Fruit fly (Drosophila melanogaster) whole organism, embryonic: ENCODE data around the gene Desi.

Experiments
- ATbp ChIP-seq: fragments of 200-800 bp; sonication (Bioruptor generic); optimal IDR thresholded peaks from 2 replicates; lab custom pipeline; 2017; ENCODE audit warnings: missing biosample characterization, mild to moderate bottlenecking, missing genetic modification characterization, missing genetic modification reagents
- Atf-2 ChIP-seq: fragments of 200-800 bp; sonication (Bioruptor generic); optimal IDR thresholded peaks from 2 replicates; lab custom pipeline; 2016; ENCODE audit warnings: missing biosample characterization, missing genetic modification characterization
- CG10147 ChIP-seq: fragments of 200-800 bp; sonication (Bioruptor generic); optimal IDR thresholded peaks from 2 replicates; lab custom pipeline; 2019; ENCODE audit warnings: missing biosample characterization, mild to moderate bottlenecking, missing genetic modification characterization, moderate library complexity
- CG11085 ChIP-seq: fragments of 200-800 bp; sonication (Bioruptor generic); IDR thresholded peaks from 2 replicates; pipeline ENCODE4 v1.3.6; 2022; ENCODE audit warnings: missing biosample characterization, missing genetic modification characterization
- CG11398 ChIP-seq: fragments of 200-800 bp; sonication (Bioruptor generic); optimal IDR thresholded peaks from 2 replicates; lab custom pipeline; 2016; ENCODE audit warnings: missing biosample characterization, missing genetic modification characterization
- CG13287 ChIP-seq: fragments of 200-800 bp; sonication (Bioruptor generic); IDR thresholded peaks from 2 replicates; pipeline ENCODE4 v1.3.6; 2022; ENCODE audit warnings: missing biosample characterization, missing genetic modification characterization; ENCODE audit not compliant: partially characterized antibody
- CG14441 ChIP-seq: fragments of 200-800 bp; sonication (Bioruptor generic); IDR thresholded peaks from 2 replicates; pipeline ENCODE4 v1.3.6; 2022; ENCODE audit warnings: missing biosample characterization, missing genetic modification characterization
- CG17568 ChIP-seq: fragments of 200-800 bp; sonication (Bioruptor generic); optimal IDR thresholded peaks from 2 replicates; lab custom pipeline; 2018; ENCODE audit warnings: missing biosample characterization, mild to moderate bottlenecking, missing genetic modification characterization, moderate library complexity
- CG3163 ChIP-seq: fragments of 200-800 bp; sonication (Bioruptor generic); optimal IDR thresholded peaks from 3 replicates; lab custom pipeline; 2016; ENCODE audit warnings: missing biosample characterization, missing genetic modification characterization
- CG32772 ChIP-seq: fragments of 200-800 bp; sonication (Bioruptor generic); IDR thresholded peaks from 2 replicates; pipeline ENCODE4 v1.3.6; 2022; ENCODE audit warnings: missing biosample characterization, missing genetic modification characterization
- CG3847 ChIP-seq: fragments of 200-800 bp; sonication (Bioruptor generic); IDR thresholded peaks from 2 replicates; pipeline ENCODE4 v1.3.6; 2022; ENCODE audit warnings: missing biosample characterization, missing genetic modification characterization
- CG4404 ChIP-seq: fragments of 200-800 bp; sonication (Bioruptor generic); IDR thresholded peaks from 2 replicates; pipeline ENCODE4 v1.3.6; 2022; ENCODE audit warnings: missing biosample characterization, missing genetic modification characterization
- CG4424 ChIP-seq: fragments of 200-800 bp; sonication (Bioruptor generic); optimal IDR thresholded peaks from 3 replicates; lab custom pipeline; 2016; ENCODE audit warnings: missing biosample characterization, missing genetic modification characterization
- CG4854 ChIP-seq: fragments of 200-800 bp; sonication (Bioruptor generic); optimal IDR thresholded peaks from 2 replicates; lab custom pipeline; 2016; ENCODE audit warnings: missing biosample characterization, missing genetic modification characterization, inconsistent platforms
- CG5245 ChIP-seq: fragments of 200-800 bp; sonication (Bioruptor generic); optimal IDR thresholded peaks from 3 replicates; lab custom pipeline; 2016; ENCODE audit warnings: missing biosample characterization, missing genetic modification characterization
- CG9932 ChIP-seq: fragments of 200-800 bp; sonication (Bioruptor generic); IDR thresholded peaks from 2 replicates; pipeline ENCODE4 v1.3.6; 2022; ENCODE audit warnings: missing biosample characterization, missing genetic modification characterization
- CTCF ChIP-seq: fragments of 200-800 bp; sonication (Bioruptor generic); optimal IDR thresholded peaks from 2 replicates; lab custom pipeline; 2017; ENCODE audit warnings: missing biosample characterization, mild to moderate bottlenecking, missing genetic modification characterization, moderate library complexity
- Dbx ChIP-seq: fragments of 200-800 bp; sonication (Bioruptor generic); IDR thresholded peaks from 3 replicates; pipeline ENCODE4 v1.3.6; 2022; ENCODE audit warnings: missing biosample characterization, missing genetic modification characterization
- Dll ChIP-seq: fragments of 200-800 bp; sonication (Bioruptor generic); IDR thresholded peaks from 4 replicates; pipeline ENCODE4 v1.3.6; 2022; ENCODE audit warnings: missing biosample characterization, missing genetic modification characterization; ENCODE audit not compliant: partially characterized antibody
- E2f1 ChIP-seq: fragments of 200-800 bp; sonication (Bioruptor generic); IDR thresholded peaks from 2 replicates; pipeline ENCODE4 v1.3.6; 2022; ENCODE audit warnings: missing biosample characterization, missing genetic modification characterization
- Elba2 ChIP-seq: fragments of 200-800 bp; sonication (Bioruptor generic); optimal IDR thresholded peaks from 3 replicates; lab custom pipeline; 2016; ENCODE audit warnings: missing biosample characterization, missing genetic modification characterization
- Gsc ChIP-seq: fragments of 200-800 bp; sonication (Bioruptor generic); IDR thresholded peaks from 2 replicates; pipeline ENCODE4 v1.3.6; 2022; ENCODE audit warnings: missing biosample characterization, missing genetic modification characterization
- HLH4C ChIP-seq: fragments of 200-800 bp; sonication (Bioruptor generic); IDR thresholded peaks from 3 replicates; pipeline ENCODE4 v1.3.6; 2022; ENCODE audit warnings: missing biosample characterization, missing genetic modification characterization; ENCODE audit not compliant: partially characterized antibody
- Hand ChIP-seq: fragments of 200-800 bp; sonication (Bioruptor generic); optimal IDR thresholded peaks from 2 replicates; lab custom pipeline; 2017; ENCODE audit warnings: mild to moderate bottlenecking, missing biosample characterization, missing genetic modification reagents, missing genetic modification characterization
- Hr78 ChIP-seq, 2 experiments: fragments of 200-800 bp in 1 of 2; fragments of >200 bp in 1 of 2; sonication (Bioruptor generic) in 1 of 2; optimal IDR thresholded peaks; 2 replicates each; lab custom pipeline; 2017 to 2019; ENCODE audit warnings: missing biosample characterization in 2 of 2, missing genetic modification characterization in 2 of 2, mild to moderate bottlenecking in 1 of 2, moderate library complexity in 1 of 2
- Neu2 ChIP-seq: fragments of 200-800 bp; sonication (Bioruptor generic); optimal IDR thresholded peaks from 3 replicates; lab custom pipeline; 2016; ENCODE audit warnings: missing biosample characterization, missing genetic modification characterization, borderline replicate concordance
- Rx ChIP-seq: fragments of 200-800 bp; sonication (Bioruptor generic); IDR thresholded peaks from 2 replicates; pipeline ENCODE4 v1.3.6; 2022; ENCODE audit warnings: missing biosample characterization, missing genetic modification characterization
- Side ChIP-seq: fragments of 200-800 bp; sonication (Bioruptor generic); optimal IDR thresholded peaks from 2 replicates; lab custom pipeline; 2016; ENCODE audit warnings: missing biosample characterization, missing genetic modification characterization
- Sin3A ChIP-seq: fragments of >200 bp; optimal IDR thresholded peaks from 2 replicates; lab custom pipeline; 2018
- Spps ChIP-seq: fragments of 200-800 bp; sonication (Bioruptor generic); optimal IDR thresholded peaks from 2 replicates; lab custom pipeline; 2018; ENCODE audit warnings: missing biosample characterization, mild to moderate bottlenecking, missing genetic modification characterization
- Usf ChIP-seq: fragments of 200-800 bp; sonication (Bioruptor generic); optimal IDR thresholded peaks from 2 replicates; lab custom pipeline; 2017; ENCODE audit warnings: missing genotype, missing biosample characterization, missing genetic modification characterization
- Xbp1 ChIP-seq: fragments of 200-800 bp; sonication (Bioruptor generic); optimal IDR thresholded peaks from 3 replicates; lab custom pipeline; 2016; ENCODE audit warnings: missing biosample characterization, mild to moderate bottlenecking, missing genetic modification characterization
- caup ChIP-seq: fragments of 200-800 bp; sonication (Bioruptor generic); optimal IDR thresholded peaks from 3 replicates; lab custom pipeline; 2017; ENCODE audit warnings: missing biosample characterization, mild to moderate bottlenecking, missing genetic modification characterization, moderate library complexity; ENCODE audit not compliant: severe bottlenecking
- crc ChIP-seq: fragments of 200-800 bp; sonication (Bioruptor generic); optimal IDR thresholded peaks from 2 replicates; lab custom pipeline; 2016; ENCODE audit warnings: missing biosample characterization, missing genetic modification characterization
- disco-r ChIP-seq: fragments of 200-800 bp; sonication (Bioruptor generic); optimal IDR thresholded peaks from 2 replicates; lab custom pipeline; 2016; ENCODE audit warnings: missing biosample characterization, missing genetic modification characterization
- dm ChIP-seq: fragments of 200-800 bp; sonication (Bioruptor generic); optimal IDR thresholded peaks from 3 replicates; lab custom pipeline; 2016; ENCODE audit warnings: missing biosample characterization, missing genetic modification characterization
- eve ChIP-seq, 2 experiments: fragments of >200 bp; optimal IDR thresholded peaks; 2 replicates each; lab custom pipeline; 2017; ENCODE audit warnings: missing biosample characterization in 2 of 2, missing genetic modification characterization in 2 of 2
- fd64A ChIP-seq: fragments of 200-800 bp; sonication (Bioruptor generic); optimal IDR thresholded peaks from 3 replicates; lab custom pipeline; 2018; ENCODE audit warnings: missing biosample characterization, mild to moderate bottlenecking, missing genetic modification characterization
- gcm2 ChIP-seq: fragments of 200-800 bp; sonication (Bioruptor generic); optimal IDR thresholded peaks from 2 replicates; lab custom pipeline; 2016; ENCODE audit warnings: missing biosample characterization, missing genetic modification characterization
- grn ChIP-seq: fragments of 200-800 bp; sonication (Bioruptor generic); optimal IDR thresholded peaks from 3 replicates; lab custom pipeline; 2017; ENCODE audit warnings: missing biosample characterization, missing genetic modification characterization
- h ChIP-seq: fragments of >200 bp; optimal IDR thresholded peaks from 2 replicates; lab custom pipeline; 2017
- lilli ChIP-seq: fragments of 200-800 bp; sonication (Bioruptor generic); optimal IDR thresholded peaks from 3 replicates; lab custom pipeline; 2016; ENCODE audit warnings: missing biosample characterization, missing genetic modification characterization
- mirr ChIP-seq: fragments of 200-800 bp; sonication (Bioruptor generic); optimal IDR thresholded peaks from 3 replicates; lab custom pipeline; 2018; ENCODE audit warnings: missing biosample characterization, mild to moderate bottlenecking, missing genetic modification characterization
- mld ChIP-seq: fragments of 200-800 bp; sonication (Bioruptor generic); IDR thresholded peaks from 3 replicates; pipeline ENCODE4 v1.3.6; 2022; ENCODE audit warnings: missing biosample characterization, missing genetic modification characterization; ENCODE audit not compliant: partially characterized antibody
- sc ChIP-seq, 3 experiments: fragments of >200 bp in 2 of 3; fragments of 200-800 bp in 1 of 3; sonication (Bioruptor generic) in 1 of 3; optimal IDR thresholded peaks; 2 replicates in 2 of 3; 3 replicates in 1 of 3; lab custom pipeline; 2017; ENCODE audit warnings: mild to moderate bottlenecking in 1 of 3, missing biosample characterization in 1 of 3, missing genetic modification characterization in 1 of 3, missing genetic modification reagents in 1 of 3
- sens-2 ChIP-seq: fragments of 200-800 bp; sonication (Bioruptor generic); IDR thresholded peaks from 2 replicates; pipeline ENCODE4 v1.3.6; 2022; ENCODE audit warnings: missing biosample characterization, missing genetic modification characterization
- trem ChIP-seq: fragments of 200-800 bp; optimal IDR thresholded peaks from 3 replicates; lab custom pipeline; 2019; ENCODE audit warnings: missing biosample characterization, mild to moderate bottlenecking, missing genetic modification characterization, moderate library complexity
- tx ChIP-seq: fragments of 200-800 bp; sonication (Bioruptor generic); optimal IDR thresholded peaks from 2 replicates; lab custom pipeline; 2016; ENCODE audit warnings: missing biosample characterization, missing genetic modification characterization
- z ChIP-seq: fragments of 200-800 bp; sonication (Bioruptor generic); IDR thresholded peaks from 3 replicates; pipeline ENCODE4 v1.3.6; 2022; ENCODE audit warnings: missing biosample characterization, missing genetic modification characterization
- zen ChIP-seq: fragments of 200-800 bp; sonication (Bioruptor generic); optimal IDR thresholded peaks from 3 replicates; lab custom pipeline; 2018; ENCODE audit warnings: missing biosample characterization, mild to moderate bottlenecking, missing genetic modification characterization, moderate library complexity

Gene Desi

dm6 chr3R:10760966-10761855 lies 18.2 kb upstream of the Desi start, which contains the start of the genes MED7 and Cap-H2 (continued):
- TF ChIP-seq mirr (GFP tag; lab: Kevin White, UChicago) (no peak), CG4424 (GFP tag; lab: Kevin White, UChicago) (peak; percentile 91), crc (GFP tag; lab: Kevin White, UChicago) (peak; percentile 25), CG14441 (peak; percentile 84), CG13287 (peak; percentile 100), CG11085 (GFP tag; lab: Robert Waterston, UW) (peak; percentile 65), Sin3A (lab: Kevin White, UChicago) (peak; percentile 80), CG3163 (GFP tag; lab: Kevin White, UChicago) (peak; percentile 39), Hr78 (GFP tag; optimal IDR thresholded peaks at IDR 0.05; lab: Kevin White, UChicago) (no peak), eve (GFP tag; optimal IDR thresholded peaks at IDR 0.05; lab: Kevin White, UChicago) (no peak), CG4854 (GFP tag; lab: Kevin White, UChicago) (peak; percentile 76), Usf (GFP tag; lab: Kevin White, UChicago) (peak; percentile 57), CG17568 (GFP tag; lab: Kevin White, UChicago) (no peak), dm (GFP tag; lab: Kevin White, UChicago) (peak; percentile 70), CG9932 (GFP tag; lab: Robert Waterston, UW) (peak; percentile 95), CG32772 (GFP tag; lab: Robert Waterston, UW) (peak; percentile 75), Spps (tag; lab: Kevin White, UChicago) (peak; percentile 61), HLH4C (GFP tag; lab: Robert Waterston, UW) (peak; percentile 97), CG5245 (GFP tag; lab: Kevin White, UChicago) (peak; percentile 73), Neu2 (GFP tag; lab: Kevin White, UChicago) (no peak), mld (GFP tag; lab: Robert Waterston, UW) (peak; percentile 89), grn (GFP tag; lab: Kevin White, UChicago) (peak; percentile 20), sens-2 (GFP tag; lab: Robert Waterston, UW) (peak; percentile 46; the same call in 1 of the 2 replicates), CG10147 (GFP tag; lab: Kevin White, UChicago) (peak; percentile 52), CG3847 (peak; percentile 92), ATbp (GFP tag; lab: Kevin White, UChicago) (no peak), Dll (peak; percentile 100), CG11398 (GFP tag; lab: Kevin White, UChicago) (no peak), disco-r (GFP tag; lab: Kevin White, UChicago) (peak; percentile 12), trem (tag; lab: Kevin White, UChicago) (peak; percentile 90), sc (optimal IDR thresholded peaks at IDR 0.05; lab: Kevin White, UChicago) (no peak), sc (GFP tag; optimal IDR thresholded peaks at IDR 0.05; lab: Kevin White, UChicago) (peak; percentile 3), Hand (GFP tag; lab: Kevin White, UChicago) (no peak), fd64A (GFP tag; lab: Kevin White, UChicago) (no peak), Side (peak; percentile 50), CG4404 (GFP tag; lab: Robert Waterston, UW) (peak; percentile 84), caup (GFP tag; lab: Kevin White, UChicago) (peak; percentile 58), gcm2 (GFP tag; lab: Kevin White, UChicago) (peak; percentile 69), Rx (GFP tag; lab: Robert Waterston, UW) (peak; percentile 64), Gsc (GFP tag; lab: Robert Waterston, UW) (no peak), lilli (GFP tag; lab: Kevin White, UChicago) (peak; percentile 93), Xbp1 (GFP tag; lab: Kevin White, UChicago) (peak; percentile 90), CTCF (GFP tag; lab: Kevin White, UChicago) (no peak), zen (peak; percentile 85), E2f1 (peak; percentile 71), h (no peak), Atf-2 (GFP tag; lab: Kevin White, UChicago) (peak; percentile 59), Dbx (GFP tag; lab: Robert Waterston, UW) (peak; percentile 89), tx (peak; percentile 63), z (no peak), Elba2 (GFP tag; lab: Kevin White, UChicago) (peak; percentile 53)
